Fruit fly (Drosophila melanogaster) whole organism, embryonic: ENCODE data around the gene Tfb5.

ENCODE experiments used
- ATbp ChIP-seq: fragments of 200-800 bp; sonication (Bioruptor generic); optimal IDR thresholded peaks from 2 replicates; lab custom pipeline; 2017; ENCODE audit warnings: missing biosample characterization, mild to moderate bottlenecking, missing genetic modification characterization, missing genetic modification reagents
- Awh ChIP-seq: fragments of 200-800 bp; sonication (Bioruptor generic); IDR thresholded peaks from 2 replicates; pipeline ENCODE4, ENCODE4 v1.3.6; 2022; ENCODE audit warnings: missing biosample characterization, missing genetic modification characterization
- Bdp1 ChIP-seq: fragments of 200-800 bp; sonication (Bioruptor generic); optimal IDR thresholded peaks from 3 replicates; lab custom pipeline; 2016; ENCODE audit warnings: missing biosample characterization, missing genetic modification characterization
- CG10366 ChIP-seq: fragments of 200-800 bp; sonication (Bioruptor generic); IDR thresholded peaks from 2 replicates; pipeline ENCODE4 v1.3.6; 2022; ENCODE audit warnings: missing biosample characterization, missing genetic modification characterization
- CG10654 ChIP-seq: fragments of 200-800 bp; sonication (Bioruptor generic); optimal IDR thresholded peaks from 2 replicates; lab custom pipeline; 2016; ENCODE audit warnings: missing biosample characterization, missing genetic modification characterization
- CG12071 ChIP-seq: fragments of 200-800 bp; sonication (Bioruptor generic); optimal IDR thresholded peaks from 3 replicates; lab custom pipeline; 2018; ENCODE audit warnings: missing biosample characterization, mild to moderate bottlenecking, missing genetic modification characterization
- CG12391 ChIP-seq: fragments of 200-800 bp; sonication (Bioruptor generic); optimal IDR thresholded peaks from 3 replicates; lab custom pipeline; 2018; ENCODE audit warnings: missing biosample characterization, mild to moderate bottlenecking, missing genetic modification characterization, moderate library complexity
- CG13424 ChIP-seq: fragments of 200-800 bp; sonication (Bioruptor generic); optimal IDR thresholded peaks from 2 replicates; lab custom pipeline; 2019; ENCODE audit warnings: missing biosample characterization, mild to moderate bottlenecking, missing genetic modification characterization, moderate library complexity
- CG15073 ChIP-seq: fragments of 200-800 bp; sonication (Bioruptor generic); optimal IDR thresholded peaks from 2 replicates; lab custom pipeline; 2016; ENCODE audit warnings: missing biosample characterization, missing genetic modification characterization
- CG17361 ChIP-seq: fragments of 200-800 bp; sonication (Bioruptor generic); IDR thresholded peaks from 3 replicates; pipeline ENCODE4 v1.3.6; 2022; ENCODE audit warnings: missing biosample characterization, missing genetic modification characterization
- CG1792 ChIP-seq: fragments of 200-800 bp; sonication (Bioruptor generic); optimal IDR thresholded peaks from 2 replicates; lab custom pipeline; 2016; ENCODE audit warnings: missing biosample characterization, missing genetic modification characterization
- CG2116 ChIP-seq: fragments of 200-800 bp; sonication (Bioruptor generic); optimal IDR thresholded peaks from 3 replicates; lab custom pipeline; 2018; ENCODE audit warnings: missing biosample characterization, mild to moderate bottlenecking, missing genetic modification characterization
- CG2120 ChIP-seq: fragments of 200-800 bp; sonication (Bioruptor generic); optimal IDR thresholded peaks from 3 replicates; lab custom pipeline; 2016; ENCODE audit warnings: missing biosample characterization, missing genetic modification characterization
- CG2129 ChIP-seq: fragments of 200-800 bp; sonication (Bioruptor generic); IDR thresholded peaks from 2 replicates; pipeline ENCODE4 v1.3.6; 2022; ENCODE audit warnings: missing biosample characterization, missing genetic modification characterization; ENCODE audit not compliant: partially characterized antibody
- CG2712 ChIP-seq: fragments of 200-800 bp; optimal IDR thresholded peaks from 3 replicates; lab custom pipeline; 2019; ENCODE audit warnings: missing biosample characterization, mild to moderate bottlenecking, missing genetic modification characterization, moderate library complexity
- CG31365 ChIP-seq: fragments of 200-800 bp; sonication (Bioruptor generic); optimal IDR thresholded peaks from 2 replicates; lab custom pipeline; 2018; ENCODE audit warnings: missing biosample characterization, mild to moderate bottlenecking, missing genetic modification characterization
- CG32772 ChIP-seq: fragments of 200-800 bp; sonication (Bioruptor generic); IDR thresholded peaks from 2 replicates; pipeline ENCODE4 v1.3.6; 2022; ENCODE audit warnings: missing biosample characterization, missing genetic modification characterization
- CG43689 ChIP-seq: fragments of 200-800 bp; sonication (Bioruptor generic); IDR thresholded peaks from 2 replicates; pipeline ENCODE4 v1.3.6; 2022; ENCODE audit warnings: missing biosample characterization, missing genetic modification characterization
- CG6791 ChIP-seq: fragments of 200-800 bp; sonication (Bioruptor generic); IDR thresholded peaks from 3 replicates; pipeline ENCODE4 v1.3.6; 2022; ENCODE audit warnings: missing biosample characterization, missing genetic modification characterization; ENCODE audit not compliant: partially characterized antibody
- CG7372 ChIP-seq: fragments of 200-800 bp; sonication (Bioruptor generic); IDR thresholded peaks from 2 replicates; pipeline ENCODE4 v1.3.6; 2022; ENCODE audit warnings: missing biosample characterization, missing genetic modification characterization
- CkIIα-i1 ChIP-seq: fragments of 200-800 bp; sonication (Bioruptor generic); IDR thresholded peaks from 2 replicates; pipeline ENCODE4 v1.3.6; 2022; ENCODE audit warnings: missing biosample characterization, missing genetic modification characterization
- Dad ChIP-seq: fragments of 200-800 bp; sonication (Bioruptor generic); optimal IDR thresholded peaks from 3 replicates; lab custom pipeline; 2016; ENCODE audit warnings: missing biosample characterization, missing genetic modification characterization
- Dll ChIP-seq: fragments of 200-800 bp; sonication (Bioruptor generic); IDR thresholded peaks from 4 replicates; pipeline ENCODE4 v1.3.6; 2022; ENCODE audit warnings: missing biosample characterization, missing genetic modification characterization; ENCODE audit not compliant: partially characterized antibody
- Dp ChIP-seq: fragments of 200-800 bp; sonication (Bioruptor generic); optimal IDR thresholded peaks from 2 replicates; lab custom pipeline; 2018; ENCODE audit warnings: missing biosample characterization, mild to moderate bottlenecking, missing genetic modification characterization, moderate library complexity
- E2f2 ChIP-seq: fragments of 200-800 bp; sonication (Bioruptor generic); IDR thresholded peaks from 2 replicates; pipeline ENCODE4 v1.3.6; 2022; ENCODE audit warnings: missing biosample characterization, missing genetic modification characterization
- Fer3 ChIP-seq: fragments of 200-800 bp; sonication (Bioruptor generic); optimal IDR thresholded peaks from 2 replicates; lab custom pipeline; 2018; ENCODE audit warnings: missing biosample characterization, mild to moderate bottlenecking, missing genetic modification characterization, moderate library complexity
- HHEX ChIP-seq: fragments of 200-800 bp; sonication (Bioruptor generic); optimal IDR thresholded peaks from 3 replicates; lab custom pipeline; 2017; ENCODE audit warnings: missing biosample characterization, mild to moderate bottlenecking, missing genetic modification characterization, missing genetic modification reagents
- HLHmδ ChIP-seq: fragments of 200-800 bp; sonication (Bioruptor generic); optimal IDR thresholded peaks from 2 replicates; lab custom pipeline; 2018; ENCODE audit warnings: missing biosample characterization, mild to moderate bottlenecking, missing genetic modification characterization, moderate library complexity
- MBD-R2 ChIP-seq: fragments of 200-800 bp; sonication (Bioruptor generic); IDR thresholded peaks from 2 replicates; pipeline ENCODE4 v1.3.6; 2022; ENCODE audit warnings: missing biosample characterization, missing genetic modification characterization
- Mad ChIP-seq: fragments of 200-800 bp; sonication (Bioruptor generic); optimal IDR thresholded peaks from 2 replicates; lab custom pipeline; 2016; ENCODE audit warnings: missing biosample characterization, missing genetic modification characterization
- NFAT ChIP-seq: fragments of 200-800 bp; sonication (Bioruptor generic); IDR thresholded peaks from 2 replicates; pipeline ENCODE4 v1.3.6; 2022; ENCODE audit warnings: missing biosample characterization, missing genetic modification characterization
- Oaz ChIP-seq: fragments of 200-800 bp; sonication (Bioruptor generic); IDR thresholded peaks from 2 replicates; pipeline ENCODE4 v1.3.6; 2022; ENCODE audit warnings: missing biosample characterization, missing genetic modification characterization
- Pdp1 ChIP-seq, 2 experiments: fragments of 200-800 bp; sonication (Bioruptor generic); optimal IDR thresholded peaks; 3 replicates each; lab custom pipeline; 2016; ENCODE audit warnings: missing biosample characterization in 2 of 2, missing genetic modification characterization in 2 of 2, mild to moderate bottlenecking in 1 of 2, moderate library complexity in 1 of 2
- Ravus ChIP-seq: fragments of 200-800 bp; sonication (Bioruptor generic); IDR thresholded peaks from 2 replicates; pipeline ENCODE4 v1.3.6; 2022; ENCODE audit warnings: missing biosample characterization, missing genetic modification characterization
- ac ChIP-seq: fragments of 200-800 bp; sonication (Bioruptor generic); optimal IDR thresholded peaks from 3 replicates; lab custom pipeline; 2017; ENCODE audit warnings: missing biosample characterization, mild to moderate bottlenecking, missing genetic modification characterization
- dysf ChIP-seq: fragments of 200-800 bp; sonication (Bioruptor generic); IDR thresholded peaks from 3 replicates; pipeline ENCODE4 v1.3.6; 2022; ENCODE audit warnings: missing biosample characterization, missing genetic modification characterization
- ewg ChIP-seq: fragments of 200-800 bp; sonication (Bioruptor generic); optimal IDR thresholded peaks from 3 replicates; lab custom pipeline; 2017; ENCODE audit warnings: mild to moderate bottlenecking, missing biosample characterization, missing genetic modification reagents, missing genetic modification characterization
- fd102C ChIP-seq: fragments of 200-800 bp; sonication (Bioruptor generic); optimal IDR thresholded peaks from 2 replicates; lab custom pipeline; 2018; ENCODE audit warnings: missing biosample characterization, mild to moderate bottlenecking, missing genetic modification characterization, moderate library complexity
- fu2 ChIP-seq: fragments of 200-800 bp; sonication (Bioruptor generic); optimal IDR thresholded peaks from 2 replicates; lab custom pipeline; 2016; ENCODE audit warnings: missing biosample characterization, missing genetic modification characterization
- ind ChIP-seq: fragments of 200-800 bp; sonication (Bioruptor generic); optimal IDR thresholded peaks from 3 replicates; lab custom pipeline; 2016; ENCODE audit warnings: missing biosample characterization, missing genetic modification characterization
- lab ChIP-seq: fragments of 200-800 bp; sonication (Bioruptor generic); optimal IDR thresholded peaks from 3 replicates; lab custom pipeline; 2017; ENCODE audit warnings: missing biosample characterization, missing genetic modification characterization, mild to moderate bottlenecking, moderate library complexity, missing genetic modification reagents
- maf-S ChIP-seq: fragments of 200-800 bp; sonication (Bioruptor generic); optimal IDR thresholded peaks from 2 replicates; lab custom pipeline; 2016; ENCODE audit warnings: missing biosample characterization, missing genetic modification characterization
- mam ChIP-seq: fragments of 200-800 bp; sonication (Bioruptor generic); optimal IDR thresholded peaks from 3 replicates; lab custom pipeline; 2016; ENCODE audit warnings: missing biosample characterization, missing genetic modification characterization
- nmo ChIP-seq: fragments of 200-800 bp; sonication (Bioruptor generic); optimal IDR thresholded peaks from 2 replicates; lab custom pipeline; 2018; ENCODE audit warnings: missing biosample characterization, mild to moderate bottlenecking, missing genetic modification characterization, moderate library complexity
- salm ChIP-seq: fragments of 200-800 bp; sonication (Bioruptor generic); optimal IDR thresholded peaks from 2 replicates; lab custom pipeline; 2018; ENCODE audit warnings: missing biosample characterization, mild to moderate bottlenecking, missing genetic modification characterization
- sob ChIP-seq: fragments of 200-800 bp; sonication (Bioruptor generic); IDR thresholded peaks from 2 replicates; pipeline ENCODE4 v1.3.6; 2022; ENCODE audit warnings: missing biosample characterization, missing genetic modification characterization
- stwl ChIP-seq: fragments of 200-800 bp; sonication (Bioruptor generic); optimal IDR thresholded peaks from 3 replicates; lab custom pipeline; 2018; ENCODE audit warnings: missing biosample characterization, mild to moderate bottlenecking, missing genetic modification characterization, moderate library complexity
- trh ChIP-seq: fragments of 200-800 bp; sonication (Bioruptor generic); optimal IDR thresholded peaks from 2 replicates; lab custom pipeline; 2016; ENCODE audit warnings: missing biosample characterization, missing genetic modification characterization
- ttk ChIP-seq: fragments of 200-800 bp; sonication (Bioruptor generic); IDR thresholded peaks from 2 replicates; pipeline ENCODE4 v2.1.2; 2022; ENCODE audit warnings: missing biosample characterization, missing genetic modification characterization
- vvl ChIP-seq: fragments of 200-800 bp; sonication (Bioruptor generic); IDR thresholded peaks from 2 replicates; pipeline ENCODE4 v1.3.6; 2022; ENCODE audit warnings: missing biosample characterization, missing genetic modification characterization

Tfb5 gene

dm6 chr2L:5000287-5000871 is 10.3 kb downstream of the Tfb5 start (continued):
- TF ChIP-seq HLHmδ (GFP tag; lab: Kevin White, UChicago) (no peak), CG7372 (GFP tag; lab: Robert Waterston, UW) (peak; percentile 79), CG2120 (GFP tag; lab: Kevin White, UChicago) (peak; percentile 87), maf-S (GFP tag; lab: Kevin White, UChicago) (no peak), Pdp1 (GFP tag; optimal IDR thresholded peaks at IDR 0.05; lab: Kevin White, UChicago) (peak; percentile 56 to 85), CG1792 (GFP tag; lab: Kevin White, UChicago) (peak; percentile 9), lab (GFP tag; lab: Kevin White, UChicago) (peak; percentile 85), HHEX (peak; percentile 85), CG32772 (GFP tag; lab: Robert Waterston, UW) (peak; percentile 70), NFAT (GFP tag; lab: Robert Waterston, UW) (peak; percentile 70), Awh (GFP tag; lab: Robert Waterston, UW) (peak; percentile 84), trh (no peak), Dad (GFP tag; lab: Kevin White, UChicago) (peak; percentile 53), ewg (GFP tag; lab: Kevin White, UChicago) (peak; percentile 54), CG2116 (GFP tag; lab: Kevin White, UChicago) (peak; percentile 59), Bdp1 (GFP tag; lab: Kevin White, UChicago) (peak; percentile 48), CG2712 (peak; percentile 92), Dp (GFP tag; lab: Kevin White, UChicago) (no peak), CG10654 (GFP tag; lab: Kevin White, UChicago) (peak; percentile 63), mam (GFP tag; lab: Kevin White, UChicago) (peak; percentile 70), CG17361 (GFP tag; lab: Robert Waterston, UW) (peak; percentile 84), vvl (peak; percentile 88), Fer3 (tag; lab: Kevin White, UChicago) (peak; percentile 76), MBD-R2 (GFP tag; lab: Robert Waterston, UW) (peak; percentile 33; the same call in 1 of the 2 replicates), CkIIα-i1 (no peak), CG12071 (GFP tag; lab: Kevin White, UChicago) (peak; percentile 59), salm (peak; percentile 63), CG6791 (GFP tag; lab: Robert Waterston, UW) (peak; percentile 26; the same call in 1 of the 3 replicates), Ravus (GFP tag; lab: Robert Waterston, UW) (peak; percentile 53), Mad (GFP tag; lab: Kevin White, UChicago) (peak; percentile 70), CG10366 (GFP tag; lab: Robert Waterston, UW) (peak; percentile 75), Dll (GFP tag; lab: Robert Waterston, UW) (no peak), CG13424 (peak; percentile 92), ac (peak; percentile 82), CG12391 (tag; lab: Kevin White, UChicago) (peak; percentile 89), dysf (GFP tag; lab: Robert Waterston, UW) (peak; percentile 86), CG15073 (GFP tag; lab: Kevin White, UChicago) (no peak), fu2 (peak; percentile 62), fd102C (GFP tag; lab: Kevin White, UChicago) (peak; percentile 83), CG43689 (GFP tag; lab: Robert Waterston, UW) (no peak), CG31365 (tag; lab: Kevin White, UChicago) (peak; percentile 32), sob (GFP tag; lab: Robert Waterston, UW) (peak; percentile 75), E2f2 (GFP tag; lab: Robert Waterston, UW) (peak; percentile 63), ind (GFP tag; lab: Kevin White, UChicago) (peak; percentile 74), ttk (GFP tag; lab: Robert Waterston, UW) (peak; percentile 69), nmo (GFP tag; lab: Kevin White, UChicago) (peak; percentile 86), stwl (tag; lab: Kevin White, UChicago) (no peak), CG2129 (no peak), Oaz (peak; percentile 58), ATbp (peak; percentile 77)
